Worm (Caenorhabditis elegans) whole organism, L4 larva: ENCODE data around the gene C08D8.7.

Experiments used
- D1046.2 ChIP-seq: fragments of 200-800 bp; sonication (Bioruptor generic); IDR thresholded peaks from 2 replicates; pipeline ENCODE4 v1.3.6; 2022; ENCODE audit warnings: missing genetic modification characterization, missing compliant biosample characterization
- F10B5.3 ChIP-seq: sonication (generic microtip); optimal IDR thresholded peaks from 2 replicates; lab custom pipeline; 2016; ENCODE audit warnings: mild to moderate bottlenecking, missing genetic modification characterization, missing compliant biosample characterization
- T20F7.1 ChIP-seq: fragments of 200-800 bp; sonication (Bioruptor generic); optimal IDR thresholded peaks from 2 replicates; lab custom pipeline; 2018; ENCODE audit warnings: mild to moderate bottlenecking, missing genetic modification characterization, missing compliant biosample characterization
- Y48G9A.11 ChIP-seq: fragments of 200-800 bp; sonication (Bioruptor generic); IDR thresholded peaks from 2 replicates; pipeline ENCODE4 v1.3.6; 2022; ENCODE audit warnings: missing genetic modification reagents, missing genetic modification characterization, missing compliant biosample characterization
- aha-1 ChIP-seq: fragments of 150-350 bp; peaks from one replicate; lab custom pipeline; 2014; ENCODE audit warnings: missing biosample characterization, missing genetic modification characterization
- ama-1 ChIP-seq: fragments of 150-350 bp; optimal IDR thresholded peaks from 2 replicates; lab custom pipeline; 2014; ENCODE audit warnings: inconsistent platforms, mixed read lengths
- ceh-32 ChIP-seq: sonication (generic microtip); optimal IDR thresholded peaks from 2 replicates; lab custom pipeline; 2016; ENCODE audit warnings: mild to moderate bottlenecking, missing genetic modification characterization, missing compliant biosample characterization; ENCODE audit not compliant: poor library complexity
- ceh-62 ChIP-seq: sonication (generic microtip); optimal IDR thresholded peaks from 2 replicates; lab custom pipeline; 2017; ENCODE audit warnings: missing biosample characterization, missing genetic modification characterization
- cey-2 ChIP-seq: sonication (generic microtip); optimal IDR thresholded peaks from 3 replicates; lab custom pipeline; 2017; ENCODE audit warnings: missing genetic modification characterization, mild to moderate bottlenecking, missing compliant biosample characterization, antibody characterized with exemption, borderline replicate concordance; ENCODE audit not compliant: insufficient read depth
- daf-16 ChIP-seq, 3 experiments: sonication (generic microtip); optimal IDR thresholded peaks; 2 replicates each; lab custom pipeline; 2016 to 2017; ENCODE audit warnings: missing genetic modification characterization in 3 of 3, missing genetic modification reagents in 3 of 3, mild to moderate bottlenecking in 2 of 3, missing compliant biosample characterization in 2 of 3, missing biosample characterization in 1 of 3, moderate library complexity in 1 of 3
- daf-8 ChIP-seq: fragments of 200-800 bp; sonication (Bioruptor generic); IDR thresholded peaks from 2 replicates; pipeline ENCODE4 v1.3.6; 2022; ENCODE audit warnings: missing genetic modification characterization, missing compliant biosample characterization
- dmd-6 ChIP-seq: fragments of 200-800 bp; sonication (Bioruptor generic); IDR thresholded peaks from 2 replicates; pipeline ENCODE4 v1.3.6; 2022; ENCODE audit warnings: missing genetic modification reagents, missing genetic modification characterization, missing compliant biosample characterization
- dmd-8 ChIP-seq: fragments of 200-800 bp; sonication (Bioruptor generic); IDR thresholded peaks from 2 replicates; pipeline ENCODE4 v1.3.6; 2022; ENCODE audit warnings: missing genetic modification characterization, missing compliant biosample characterization
- dmd-9 ChIP-seq: fragments of 200-800 bp; sonication (Bioruptor generic); IDR thresholded peaks from 2 replicates; pipeline ENCODE4 v1.3.6; 2022; ENCODE audit warnings: missing genetic modification reagents, missing genetic modification characterization, missing compliant biosample characterization
- duxl-1 ChIP-seq: sonication (generic microtip); optimal IDR thresholded peaks from 2 replicates; lab custom pipeline; 2016; ENCODE audit warnings: mild to moderate bottlenecking, missing genetic modification characterization, moderate library complexity, missing compliant biosample characterization; ENCODE audit not compliant: poor library complexity
- dve-1 ChIP-seq: sonication (generic microtip); optimal IDR thresholded peaks from 2 replicates; lab custom pipeline; 2017; ENCODE audit warnings: antibody characterized with exemption, mild to moderate bottlenecking, missing genetic modification characterization, missing compliant biosample characterization; ENCODE audit not compliant: insufficient read depth
- fkh-10 ChIP-seq: fragments of 150-350 bp; optimal IDR thresholded peaks from 2 replicates; lab custom pipeline; 2014; ENCODE audit warnings: missing biosample characterization, missing genetic modification reagents, missing genetic modification characterization
- hlh-11 ChIP-seq: fragments of 200-800 bp; sonication (Bioruptor generic); optimal IDR thresholded peaks from 2 replicates; lab custom pipeline; 2018; ENCODE audit warnings: mild to moderate bottlenecking, missing genetic modification characterization, missing compliant biosample characterization
- hlh-30 ChIP-seq: sonication (generic microtip); optimal IDR thresholded peaks from 2 replicates; lab custom pipeline; 2017; ENCODE audit warnings: antibody characterized with exemption, mild to moderate bottlenecking, missing genetic modification characterization, missing compliant biosample characterization; ENCODE audit not compliant: insufficient read depth
- jun-1 ChIP-seq: fragments of 150-350 bp; optimal IDR thresholded peaks from 2 replicates; lab custom pipeline; 2014; ENCODE audit warnings: missing biosample characterization, missing genetic modification reagents, missing genetic modification characterization
- lim-7 ChIP-seq: fragments of 200-800 bp; sonication (Bioruptor generic); IDR thresholded peaks from 2 replicates; pipeline ENCODE4 v1.3.6; 2022; ENCODE audit warnings: missing genetic modification characterization, missing compliant biosample characterization
- lin-1 ChIP-seq: fragments of 200-800 bp; sonication (Bioruptor generic); IDR thresholded peaks from 2 replicates; pipeline ENCODE4 v1.3.6; 2022; ENCODE audit warnings: missing genetic modification reagents, missing genetic modification characterization, missing compliant biosample characterization
- lin-15B ChIP-seq: fragments of 150-350 bp; sonication (generic microtip); optimal IDR thresholded peaks from 3 replicates; lab custom pipeline; 2014; ENCODE audit warnings: missing biosample characterization, missing genetic modification characterization
- lin-38 ChIP-seq: fragments of 200-800 bp; sonication (Bioruptor generic); IDR thresholded peaks from 2 replicates; pipeline ENCODE4 v1.3.6; 2022; ENCODE audit warnings: missing genetic modification reagents, missing genetic modification characterization, missing compliant biosample characterization
- madf-9 ChIP-seq: fragments of 200-800 bp; sonication (Bioruptor generic); conservative IDR thresholded peaks from 2 replicates; pipeline ENCODE4 v1.3.6; 2022; ENCODE audit warnings: missing genetic modification reagents, missing genetic modification characterization, missing compliant biosample characterization
- mdt-29 ChIP-seq: fragments of 200-800 bp; sonication (Bioruptor generic); IDR thresholded peaks from 2 replicates; pipeline ENCODE4 v1.3.6; 2022; ENCODE audit warnings: missing genetic modification reagents, missing genetic modification characterization, missing compliant biosample characterization
- nhr-11 ChIP-seq: fragments of 150-350 bp; optimal IDR thresholded peaks from 2 replicates; lab custom pipeline; 2014; ENCODE audit warnings: missing biosample characterization, missing genetic modification characterization
- nhr-111 ChIP-seq: fragments of 200-800 bp; sonication (Bioruptor generic); optimal IDR thresholded peaks from 2 replicates; lab custom pipeline; 2018; ENCODE audit warnings: mild to moderate bottlenecking, missing genetic modification characterization, missing compliant biosample characterization
- nhr-237 ChIP-seq: sonication (generic microtip); optimal IDR thresholded peaks from 2 replicates; lab custom pipeline; 2017; ENCODE audit warnings: missing biosample characterization, missing genetic modification characterization
- nhr-28 ChIP-seq: fragments of 150-350 bp; optimal IDR thresholded peaks from 2 replicates; lab custom pipeline; 2014; ENCODE audit warnings: missing biosample characterization, missing genetic modification characterization
- nhr-6 ChIP-seq: fragments of 150-350 bp; optimal IDR thresholded peaks from 2 replicates; lab custom pipeline; 2014; ENCODE audit warnings: missing biosample characterization, missing genetic modification characterization
- nhr-76 ChIP-seq: fragments of 150-350 bp; optimal IDR thresholded peaks from 2 replicates; lab custom pipeline; 2014; ENCODE audit warnings: missing biosample characterization, missing genetic modification characterization
- nhr-77 ChIP-seq: fragments of 150-350 bp; optimal IDR thresholded peaks from 2 replicates; lab custom pipeline; 2014; ENCODE audit warnings: missing biosample characterization, missing genetic modification characterization
- pha-4 ChIP-seq, 2 experiments: fragments of 150-350 bp in 1 of 2; fragments of 200-800 bp in 1 of 2; sonication (Bioruptor generic) in 1 of 2; IDR thresholded peaks in 1 of 2; optimal IDR thresholded peaks in 1 of 2; 2 replicates each; pipeline versions ENCODE4 v1.3.6 to Lab custom; 2014 to 2022; ENCODE audit warnings: missing genetic modification characterization in 2 of 2, missing genetic modification reagents in 2 of 2, missing biosample characterization in 1 of 2, missing compliant biosample characterization in 1 of 2
- pqm-1 ChIP-seq: sonication (generic microtip); optimal IDR thresholded peaks from 2 replicates; lab custom pipeline; 2017; ENCODE audit warnings: missing biosample characterization, missing genetic modification characterization
- saeg-2 ChIP-seq: fragments of 200-800 bp; sonication (Bioruptor generic); IDR thresholded peaks from 2 replicates; pipeline ENCODE4 v1.3.6; 2022; ENCODE audit warnings: missing genetic modification reagents, missing genetic modification characterization, missing compliant biosample characterization
- sdz-12 ChIP-seq: fragments of 200-800 bp; sonication (Bioruptor generic); optimal IDR thresholded peaks from 2 replicates; lab custom pipeline; 2018; ENCODE audit warnings: mild to moderate bottlenecking, missing genetic modification characterization, missing compliant biosample characterization
- skn-1 ChIP-seq: fragments of 150-350 bp; optimal IDR thresholded peaks from 2 replicates; lab custom pipeline; 2014; ENCODE audit warnings: missing biosample characterization, missing genetic modification characterization
- tra-1 ChIP-seq: fragments of 200-800 bp; sonication (Bioruptor generic); IDR thresholded peaks from 2 replicates; pipeline ENCODE4 v1.3.6; 2022; ENCODE audit warnings: missing genetic modification reagents, missing genetic modification characterization, missing compliant biosample characterization
- vab-7 ChIP-seq: fragments of 200-800 bp; sonication (Bioruptor generic); IDR thresholded peaks from 2 replicates; pipeline ENCODE4 v1.3.6; 2022; ENCODE audit warnings: missing genetic modification reagents, missing genetic modification characterization, missing compliant biosample characterization
- zip-11 ChIP-seq: fragments of 200-800 bp; sonication (Bioruptor generic); IDR thresholded peaks from 2 replicates; pipeline ENCODE4 v1.3.6; 2022; ENCODE audit warnings: missing genetic modification characterization, missing compliant biosample characterization
- zip-2 ChIP-seq: fragments of 150-350 bp; optimal IDR thresholded peaks from 2 replicates; lab custom pipeline; 2014; ENCODE audit warnings: missing biosample characterization, missing genetic modification characterization

The C08D8.7 gene

ce11 chrV:8307013-8307412 is 34.0 kb upstream of the C08D8.7 start (continued):
- TF ChIP-seq madf-9 (GFP tag; lab: Robert Waterston, UW), result no peak
- no peak for TF ChIP-seq zip-2 (tag; lab: Kevin White, UChicago)
- no peak for TF ChIP-seq aha-1 (tag; lab: Kevin White, UChicago)
- TF ChIP-seq pha-4 (GFP tag; IDR thresholded peaks at IDR 0.05; lab: Robert Waterston, UW), result no peak
- no peak for TF ChIP-seq pha-4 (tag; optimal IDR thresholded peaks at IDR 0.05; lab: Kevin White, UChicago)
- no peak for TF ChIP-seq mdt-29 (GFP tag; lab: Robert Waterston, UW)
- TF ChIP-seq zip-11, result no peak
- peak; percentile 63 for TF ChIP-seq pqm-1 (tag; lab: Kevin White, UChicago)
- TF ChIP-seq nhr-28 (tag; lab: Kevin White, UChicago), result peak; percentile 60
- TF ChIP-seq fkh-10, result no peak
- TF ChIP-seq dmd-6 (GFP tag; lab: Robert Waterston, UW), result peak; percentile 82
- no peak for TF ChIP-seq lim-7 (GFP tag; lab: Robert Waterston, UW)
- peak; percentile 65 for TF ChIP-seq hlh-11 (tag; lab: Kevin White, UChicago)
- no peak for TF ChIP-seq cey-2
- TF ChIP-seq nhr-77 (tag; lab: Kevin White, UChicago), result peak; percentile 33
- no peak for TF ChIP-seq nhr-237 (tag; lab: Kevin White, UChicago)
- peak; percentile 54 for TF ChIP-seq hlh-30 (tag; lab: Kevin White, UChicago)
- TF ChIP-seq dmd-8 (GFP tag; lab: Robert Waterston, UW), result no peak
- TF ChIP-seq sdz-12 (GFP tag; lab: Kevin White, UChicago), result no peak
- TF ChIP-seq nhr-111 (GFP tag; lab: Kevin White, UChicago), result no peak
- TF ChIP-seq daf-8 (GFP tag; lab: Robert Waterston, UW), result no peak
- no peak for TF ChIP-seq saeg-2
- TF ChIP-seq T20F7.1 (GFP tag; lab: Kevin White, UChicago), result no peak
- no peak for TF ChIP-seq nhr-76 (tag; lab: Kevin White, UChicago)
- no peak for TF ChIP-seq Y48G9A.11 (GFP tag; lab: Robert Waterston, UW)
- no peak for TF ChIP-seq dmd-9 (GFP tag; lab: Robert Waterston, UW)
- TF ChIP-seq duxl-1 (tag; lab: Kevin White, UChicago), result no peak

ce11 chrV:8307681-8308080 is 33.3 kb upstream of the C08D8.7 start, which contains the start of gene clec-218:
Gene clec-218 (plus strand): TSS chrV:8307942.
- TF ChIP-seq ama-1 (lab: Kevin White, UChicago), result no peak
- TF ChIP-seq dmd-6 (GFP tag; lab: Robert Waterston, UW), result peak; percentile 72
- TF ChIP-seq daf-16 (GFP tag; optimal IDR thresholded peaks at IDR 0.05; lab: Kevin White, UChicago), result no peak
- peak; percentile 35 for TF ChIP-seq daf-16 (tag; optimal IDR thresholded peaks at IDR 0.05; lab: Kevin White, UChicago)
- peak; percentile 46 for TF ChIP-seq dve-1 (tag; lab: Kevin White, UChicago)
- TF ChIP-seq lin-15B (tag; lab: Kevin White, UChicago), result no peak
- TF ChIP-seq pha-4 (GFP tag; IDR thresholded peaks at IDR 0.05; lab: Robert Waterston, UW), result 0 out of 2 replicates have a peak, but pooled peaks have one; percentile 11
- TF ChIP-seq pha-4 (tag; optimal IDR thresholded peaks at IDR 0.05; lab: Kevin White, UChicago), result no peak
- peak; percentile 10 for TF ChIP-seq pqm-1 (tag; lab: Kevin White, UChicago)

- no peak for TF ChIP-seq lin-1
- no peak for TF ChIP-seq ceh-32 (tag; lab: Kevin White, UChicago)
- no peak for TF ChIP-seq saeg-2
- no peak for TF ChIP-seq nhr-11 (tag; lab: Kevin White, UChicago)
- no peak for TF ChIP-seq skn-1 (tag; lab: Kevin White, UChicago)
- TF ChIP-seq daf-8 (GFP tag; lab: Robert Waterston, UW), result no peak
- no peak for TF ChIP-seq zip-11
- no peak for TF ChIP-seq jun-1 (tag; lab: Kevin White, UChicago)
- TF ChIP-seq lin-38 (GFP tag; lab: Robert Waterston, UW), result no peak
- no peak for TF ChIP-seq vab-7
- TF ChIP-seq madf-9 (GFP tag; lab: Robert Waterston, UW), result no peak
- no peak for TF ChIP-seq ceh-62 (tag; lab: Kevin White, UChicago)
- no peak for TF ChIP-seq D1046.2 (GFP tag; lab: Robert Waterston, UW)
- TF ChIP-seq daf-16 (GFP tag; optimal IDR thresholded peaks at IDR 0.05; lab: Kevin White, UChicago), result no peak
- TF ChIP-seq daf-16 (tag; optimal IDR thresholded peaks at IDR 0.05; lab: Kevin White, UChicago), result no peak
- no peak for TF ChIP-seq F10B5.3 (tag; lab: Kevin White, UChicago)
- no peak for TF ChIP-seq tra-1 (GFP tag; lab: Robert Waterston, UW)
- no peak for TF ChIP-seq nhr-6 (tag; lab: Kevin White, UChicago)
Measured at ce11 chrV:8311210-8311609, 29.8 kb upstream of the C08D8.7 start, which contains the start of gene W02D7.12. Gene W02D7.12 (plus strand): TSS chrV:8311510.
